Worm (Caenorhabditis elegans) whole organism, late embryonic: ENCODE data around the gene C39E6.2.
A peak's percentile ranks its signal among the peaks of the same experiment; 100 is the strongest.

Experiments used
- C08G9.2 ChIP-seq: sonication (generic microtip); optimal IDR thresholded peaks from 2 replicates; lab custom pipeline; 2016; ENCODE audit warnings: mild to moderate bottlenecking, missing genetic modification characterization, moderate library complexity, missing compliant biosample characterization
- C38D4.7 ChIP-seq: fragments of 200-800 bp; sonication (Bioruptor generic); optimal IDR thresholded peaks from 2 replicates; lab custom pipeline; 2018; ENCODE audit warnings: mild to moderate bottlenecking, missing genetic modification characterization, moderate library complexity, missing compliant biosample characterization
- F13H6.1 ChIP-seq: sonication (generic microtip); optimal IDR thresholded peaks from 2 replicates; lab custom pipeline; 2016; ENCODE audit warnings: missing genetic modification characterization, missing compliant biosample characterization
- K09A11.1 ChIP-seq: sonication (generic microtip); optimal IDR thresholded peaks from 2 replicates; lab custom pipeline; 2017; ENCODE audit warnings: antibody characterized with exemption, mild to moderate bottlenecking, missing genetic modification characterization, missing compliant biosample characterization; ENCODE audit not compliant: insufficient read depth
- T23F11.4 ChIP-seq: fragments of 200-800 bp; sonication (Bioruptor generic); optimal IDR thresholded peaks from 2 replicates; lab custom pipeline; 2018; ENCODE audit warnings: mild to moderate bottlenecking, missing genetic modification characterization, missing compliant biosample characterization
- ahr-1 ChIP-seq: sonication (generic microtip); optimal IDR thresholded peaks from 2 replicates; lab custom pipeline; 2016; ENCODE audit warnings: missing genetic modification characterization, missing compliant biosample characterization
- ceh-18 ChIP-seq: sonication (generic microtip); optimal IDR thresholded peaks from 2 replicates; lab custom pipeline; 2016; ENCODE audit warnings: missing genetic modification characterization, missing compliant biosample characterization
- ceh-19 ChIP-seq: fragments of 200-800 bp; sonication (Bioruptor generic); optimal IDR thresholded peaks from 2 replicates; lab custom pipeline; 2018; ENCODE audit warnings: mild to moderate bottlenecking, missing genetic modification characterization, missing compliant biosample characterization
- ceh-2 ChIP-seq: sonication (generic microtip); optimal IDR thresholded peaks from 2 replicates; lab custom pipeline; 2016; ENCODE audit warnings: missing genotype, missing genetic modification characterization, missing compliant biosample characterization
- ceh-24 ChIP-seq: sonication (generic microtip); optimal IDR thresholded peaks from 2 replicates; lab custom pipeline; 2016; ENCODE audit warnings: mild to moderate bottlenecking, missing genetic modification characterization, missing compliant biosample characterization
- ceh-30 ChIP-seq: fragments of 150-350 bp; optimal IDR thresholded peaks from 2 replicates; lab custom pipeline; 2014; ENCODE audit warnings: missing biosample characterization, missing genetic modification characterization
- ceh-31 ChIP-seq: sonication (generic microtip); optimal IDR thresholded peaks from 2 replicates; lab custom pipeline; 2016; ENCODE audit warnings: missing genetic modification characterization, missing compliant biosample characterization
- ceh-34 ChIP-seq: sonication (generic microtip); optimal IDR thresholded peaks from 2 replicates; lab custom pipeline; 2016; ENCODE audit warnings: mild to moderate bottlenecking, missing genetic modification characterization, missing compliant biosample characterization
- ceh-6 ChIP-seq: fragments of 200-800 bp; sonication (Bioruptor generic); optimal IDR thresholded peaks from 2 replicates; lab custom pipeline; 2018; ENCODE audit warnings: mild to moderate bottlenecking, missing genetic modification characterization, missing compliant biosample characterization
- che-1 ChIP-seq: sonication (generic microtip); optimal IDR thresholded peaks from 2 replicates; lab custom pipeline; 2016; ENCODE audit warnings: mild to moderate bottlenecking, missing genetic modification characterization, missing compliant biosample characterization
- dmd-4 ChIP-seq: sonication (generic microtip); optimal IDR thresholded peaks from 2 replicates; lab custom pipeline; 2016; ENCODE audit warnings: borderline replicate concordance, missing genetic modification characterization, missing compliant biosample characterization
- dve-1 ChIP-seq: sonication (generic microtip); optimal IDR thresholded peaks from 2 replicates; lab custom pipeline; 2017; ENCODE audit warnings: antibody characterized with exemption, mild to moderate bottlenecking, missing genetic modification characterization, missing compliant biosample characterization
- elt-2 ChIP-seq: sonication (generic microtip); optimal IDR thresholded peaks from 2 replicates; lab custom pipeline; 2016; ENCODE audit warnings: missing genetic modification reagents, missing genetic modification characterization, missing compliant biosample characterization
- ets-4 ChIP-seq: sonication (generic microtip); optimal IDR thresholded peaks from 2 replicates; lab custom pipeline; 2016; ENCODE audit warnings: missing genetic modification characterization, missing compliant biosample characterization
- fkh-6 ChIP-seq: sonication (generic microtip); optimal IDR thresholded peaks from 2 replicates; lab custom pipeline; 2016; ENCODE audit warnings: missing genetic modification characterization, missing compliant biosample characterization
- hlh-13 ChIP-seq: fragments of 200-800 bp; sonication (Bioruptor generic); optimal IDR thresholded peaks from 2 replicates; lab custom pipeline; 2018; ENCODE audit warnings: mild to moderate bottlenecking, missing genetic modification characterization, missing compliant biosample characterization
- hlh-15 ChIP-seq: sonication (generic microtip); optimal IDR thresholded peaks from 2 replicates; lab custom pipeline; 2016; ENCODE audit warnings: missing genetic modification characterization, missing compliant biosample characterization
- hlh-30 ChIP-seq: sonication (generic microtip); optimal IDR thresholded peaks from 2 replicates; lab custom pipeline; 2017; ENCODE audit warnings: antibody characterized with exemption, missing genetic modification characterization, missing compliant biosample characterization; ENCODE audit not compliant: insufficient read depth
- nhr-11 ChIP-seq: fragments of 150-350 bp; optimal IDR thresholded peaks from 2 replicates; lab custom pipeline; 2014; ENCODE audit warnings: missing biosample characterization, missing genetic modification characterization
- nhr-232 ChIP-seq: sonication (generic microtip); optimal IDR thresholded peaks from 2 replicates; lab custom pipeline; 2016; ENCODE audit warnings: missing genetic modification characterization, missing compliant biosample characterization
- npax-4 ChIP-seq: sonication (generic microtip); optimal IDR thresholded peaks from 2 replicates; lab custom pipeline; 2016; ENCODE audit warnings: missing genetic modification characterization, missing compliant biosample characterization
- odd-2 ChIP-seq: sonication (generic microtip); optimal IDR thresholded peaks from 2 replicates; lab custom pipeline; 2017; ENCODE audit warnings: antibody characterized with exemption, mild to moderate bottlenecking, missing genetic modification characterization, missing compliant biosample characterization
- pag-3 ChIP-seq: sonication (generic microtip); optimal IDR thresholded peaks from 2 replicates; lab custom pipeline; 2016; ENCODE audit warnings: missing compliant biosample characterization, missing genetic modification characterization, borderline replicate concordance
- pax-1 ChIP-seq: fragments of 150-350 bp; optimal IDR thresholded peaks from 2 replicates; lab custom pipeline; 2014; ENCODE audit warnings: missing biosample characterization, missing genetic modification characterization
- pha-2 ChIP-seq: sonication (generic microtip); optimal IDR thresholded peaks from 2 replicates; lab custom pipeline; 2017; ENCODE audit warnings: mild to moderate bottlenecking, missing genetic modification characterization, missing compliant biosample characterization
- pha-4 ChIP-seq: fragments of 150-350 bp; optimal IDR thresholded peaks from 2 replicates; lab custom pipeline; 2018; ENCODE audit warnings: missing biosample characterization, missing genetic modification reagents, missing genetic modification characterization
- pqm-1 ChIP-seq: sonication (generic microtip); optimal IDR thresholded peaks from 2 replicates; lab custom pipeline; 2016; ENCODE audit warnings: missing genetic modification characterization, missing compliant biosample characterization
- pros-1 ChIP-seq: fragments of 150-350 bp; optimal IDR thresholded peaks from 2 replicates; lab custom pipeline; 2014; ENCODE audit warnings: missing biosample characterization, missing genetic modification reagents, missing genetic modification characterization
- ref-2 ChIP-seq: sonication (generic microtip); optimal IDR thresholded peaks from 2 replicates; lab custom pipeline; 2016; ENCODE audit warnings: missing genetic modification characterization, missing compliant biosample characterization
- rnt-1 ChIP-seq: sonication (generic microtip); optimal IDR thresholded peaks from 2 replicates; lab custom pipeline; 2016; ENCODE audit warnings: missing genetic modification characterization, missing compliant biosample characterization
- sdc-2 ChIP-seq: sonication (generic microtip); optimal IDR thresholded peaks from 2 replicates; lab custom pipeline; 2016; ENCODE audit warnings: missing genotype, missing genetic modification characterization, missing compliant biosample characterization
- sox-2 ChIP-seq: fragments of 200-800 bp; sonication (Bioruptor generic); IDR thresholded peaks from 2 replicates; pipeline ENCODE4 v1.3.6; 2022; ENCODE audit warnings: missing genetic modification reagents, missing genetic modification characterization, missing compliant biosample characterization
- syd-9 ChIP-seq: sonication (generic microtip); optimal IDR thresholded peaks from 2 replicates; lab custom pipeline; 2016; ENCODE audit warnings: mild to moderate bottlenecking, missing genetic modification characterization, moderate library complexity, missing compliant biosample characterization
- tbx-2 ChIP-seq: sonication (generic microtip); optimal IDR thresholded peaks from 2 replicates; lab custom pipeline; 2016; ENCODE audit warnings: missing genetic modification characterization, missing compliant biosample characterization
- ttx-3 ChIP-seq: sonication (generic microtip); optimal IDR thresholded peaks from 2 replicates; lab custom pipeline; 2016; ENCODE audit warnings: missing genetic modification reagents, missing genetic modification characterization, missing compliant biosample characterization
- unc-3 ChIP-seq, 2 experiments: fragments of 200-800 bp in 1 of 2; sonication (Bioruptor generic) in 1 of 2; sonication (generic microtip) in 1 of 2; conservative IDR thresholded peaks in 1 of 2; optimal IDR thresholded peaks in 1 of 2; 2 replicates each; pipeline versions ENCODE4 v1.3.6 to Lab custom; 2016 to 2022; ENCODE audit warnings: missing compliant biosample characterization in 2 of 2, missing genetic modification characterization in 2 of 2, missing genetic modification reagents in 1 of 2
- unc-55 ChIP-seq: sonication (generic microtip); optimal IDR thresholded peaks from 2 replicates; lab custom pipeline; 2017; ENCODE audit warnings: missing biosample characterization, missing genetic modification reagents, missing genetic modification characterization
- unc-86 ChIP-seq: sonication (generic microtip); optimal IDR thresholded peaks from 2 replicates; lab custom pipeline; 2016; ENCODE audit warnings: missing genetic modification characterization, missing compliant biosample characterization

Gene C39E6.2

DNA sequence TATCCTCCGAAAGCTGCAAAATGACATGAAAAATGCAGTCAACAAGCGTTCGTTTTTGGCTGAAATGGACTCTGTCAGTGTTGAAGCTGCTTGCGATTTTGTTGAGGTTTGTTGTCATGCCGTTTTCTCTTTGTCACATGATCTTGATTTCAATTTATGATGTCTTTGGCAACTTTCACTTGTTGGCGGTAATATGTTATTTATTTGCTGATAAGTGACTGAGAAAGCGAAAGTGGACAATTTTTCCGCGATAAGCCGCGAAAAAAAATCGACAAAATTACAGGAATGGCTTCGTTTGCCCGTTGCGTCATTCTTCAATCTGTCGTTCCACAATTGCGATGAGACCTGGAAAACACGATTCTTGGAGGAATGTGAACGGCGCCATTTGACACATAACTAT, 40.4 kb upstream of the C39E6.2 start:
- TF ChIP-seq rnt-1 (no peak), hlh-30 (peak; percentile 26), ceh-24 (tag; lab: Kevin White, UChicago) (no peak), ahr-1 (tag; lab: Kevin White, UChicago) (no peak)

DNA sequence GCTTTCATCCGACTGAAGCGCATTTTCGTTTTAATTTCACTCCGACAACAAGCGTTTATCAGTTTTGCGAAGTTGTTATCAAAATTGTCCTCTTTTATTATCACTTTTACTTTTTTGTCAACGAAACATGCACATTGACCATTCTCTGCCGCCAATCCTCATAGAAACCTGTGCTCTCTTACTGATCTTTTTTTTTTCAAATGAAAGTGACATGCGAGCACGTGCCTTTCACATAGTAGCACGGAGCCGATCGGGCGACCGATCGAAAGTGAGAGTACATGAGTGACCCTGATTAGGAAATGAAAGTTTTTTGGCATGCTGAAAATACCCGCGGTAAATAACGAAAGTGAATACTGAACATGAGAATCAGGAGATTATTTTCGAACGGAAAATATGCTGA, 39.1 kb upstream of the C39E6.2 start:
- TF ChIP-seq elt-2 (tag; lab: Kevin White, UChicago) (peak; percentile 75), unc-86 (tag; lab: Kevin White, UChicago) (no peak), sox-2 (GFP tag; lab: Robert Waterston, UW) (no peak), rnt-1 (no peak), pax-1 (tag; lab: Kevin White, UChicago) (no peak), pqm-1 (tag; lab: Kevin White, UChicago) (peak; percentile 19), pha-2 (tag; lab: Kevin White, UChicago) (no peak)

- TF ChIP-seq tbx-2 (tag; lab: Kevin White, UChicago): no peak
- TF ChIP-seq sdc-2: no peak
- TF ChIP-seq dve-1 (tag; lab: Kevin White, UChicago): no peak
- no peak for TF ChIP-seq pag-3 (tag; lab: Kevin White, UChicago)
- no peak for TF ChIP-seq ceh-34 (tag; lab: Kevin White, UChicago)
- TF ChIP-seq pha-4: no peak
- no peak for TF ChIP-seq unc-3 (GFP tag; conservative IDR thresholded peaks at IDR 0.05; lab: Robert Waterston, UW)
- TF ChIP-seq unc-3 (tag; optimal IDR thresholded peaks at IDR 0.05; lab: Kevin White, UChicago): no peak
- no peak for TF ChIP-seq nhr-11
- no peak for TF ChIP-seq ets-4 (tag; lab: Kevin White, UChicago)
- no peak for TF ChIP-seq ceh-2 (tag; lab: Kevin White, UChicago)
- no peak for TF ChIP-seq unc-55 (GFP tag; lab: Kevin White, UChicago)
- TF ChIP-seq ttx-3 (tag; lab: Kevin White, UChicago): no peak
- TF ChIP-seq odd-2 (tag; lab: Kevin White, UChicago): no peak
- no peak for TF ChIP-seq ceh-18 (tag; lab: Kevin White, UChicago)
- no peak for TF ChIP-seq ceh-19 (GFP tag; lab: Kevin White, UChicago)
- no peak for TF ChIP-seq hlh-13 (GFP tag; lab: Kevin White, UChicago)
- TF ChIP-seq dmd-4 (tag; lab: Kevin White, UChicago): no peak
- no peak for TF ChIP-seq elt-2 (tag; lab: Kevin White, UChicago)
- TF ChIP-seq pqm-1 (tag; lab: Kevin White, UChicago): no peak
These were observed 38.1 kb upstream of the C39E6.2 start, which contains the start of gene F43C9.1 for ce11 chrX:4792979-4793378. Gene F43C9.1, plus strand, starts transcription at chrX:4793279.

ce11 chrX:4790614-4791013, 35.7 kb upstream of the C39E6.2 start:
- TF ChIP-seq T23F11.4 (GFP tag; lab: Kevin White, UChicago): no peak
- TF ChIP-seq hlh-15 (tag; lab: Kevin White, UChicago): no peak
- no peak for TF ChIP-seq fkh-6 (tag; lab: Kevin White, UChicago)
- TF ChIP-seq ref-2 (tag; lab: Kevin White, UChicago): no peak
- no peak for TF ChIP-seq ceh-24 (tag; lab: Kevin White, UChicago)
- TF ChIP-seq sox-2 (GFP tag; lab: Robert Waterston, UW): no peak

ce11 chrX:4788958-4789357, 34.0 kb upstream of the C39E6.2 start:
- TF ChIP-seq syd-9: no peak
- TF ChIP-seq tbx-2 (tag; lab: Kevin White, UChicago): peak; percentile 54
- TF ChIP-seq ceh-18 (tag; lab: Kevin White, UChicago): peak; percentile 19
- peak; percentile 60 for TF ChIP-seq K09A11.1
- peak; percentile 44 for TF ChIP-seq nhr-232 (tag; lab: Kevin White, UChicago)
- peak; percentile 50 for TF ChIP-seq che-1 (tag; lab: Kevin White, UChicago)
- no peak for TF ChIP-seq npax-4 (tag; lab: Kevin White, UChicago)
- peak; percentile 51 for TF ChIP-seq C38D4.7
- TF ChIP-seq ceh-6 (GFP tag; lab: Kevin White, UChicago): peak; percentile 69
- peak; percentile 38 for TF ChIP-seq ahr-1 (tag; lab: Kevin White, UChicago)
- TF ChIP-seq sdc-2: peak; percentile 31
- TF ChIP-seq F13H6.1: no peak
- no peak for TF ChIP-seq dmd-4 (tag; lab: Kevin White, UChicago)
- TF ChIP-seq ceh-31 (tag; lab: Kevin White, UChicago): no peak
- no peak for TF ChIP-seq unc-86 (tag; lab: Kevin White, UChicago)
- TF ChIP-seq pros-1 (tag; lab: Kevin White, UChicago): no peak
- TF ChIP-seq C08G9.2: no peak
- no peak for TF ChIP-seq ceh-24 (tag; lab: Kevin White, UChicago)
- no peak for TF ChIP-seq hlh-13 (GFP tag; lab: Kevin White, UChicago)
- TF ChIP-seq ceh-30 (tag; lab: Kevin White, UChicago): no peak
- TF ChIP-seq rnt-1: no peak
- no peak for TF ChIP-seq hlh-30
- no peak for TF ChIP-seq unc-55 (GFP tag; lab: Kevin White, UChicago)
